Fruit fly (Drosophila melanogaster) whole organism, embryonic: ENCODE data around the gene CG12379.

Experiments used
- B-H2 ChIP-seq: fragments of 200-800 bp; sonication (Bioruptor generic); optimal IDR thresholded peaks from 2 replicates; lab custom pipeline; 2018; ENCODE audit warnings: missing biosample characterization, mild to moderate bottlenecking, missing genetic modification characterization
- CG10267 ChIP-seq: fragments of 200-800 bp; sonication (Bioruptor generic); optimal IDR thresholded peaks from 2 replicates; lab custom pipeline; 2018; ENCODE audit warnings: missing biosample characterization, mild to moderate bottlenecking, missing genetic modification characterization, moderate library complexity
- CG11085 ChIP-seq: fragments of 200-800 bp; sonication (Bioruptor generic); IDR thresholded peaks from 2 replicates; pipeline ENCODE4 v1.3.6; 2022; ENCODE audit warnings: missing biosample characterization, missing genetic modification characterization
- CG11456 ChIP-seq: fragments of 200-800 bp; sonication (Bioruptor generic); IDR thresholded peaks from 3 replicates; pipeline ENCODE4 v1.3.6; 2022; ENCODE audit warnings: missing biosample characterization, missing genetic modification characterization
- CG12219 ChIP-seq: fragments of 200-800 bp; sonication (Bioruptor generic); optimal IDR thresholded peaks from 3 replicates; lab custom pipeline; 2018; ENCODE audit warnings: missing biosample characterization, mild to moderate bottlenecking, missing genetic modification characterization
- CG14667 ChIP-seq: fragments of 200-800 bp; sonication (Bioruptor generic); IDR thresholded peaks from 2 replicates; pipeline ENCODE4 v1.3.6; 2022; ENCODE audit warnings: missing biosample characterization, missing genetic modification characterization
- CG17385 ChIP-seq: fragments of 200-800 bp; sonication (Bioruptor generic); optimal IDR thresholded peaks from 3 replicates; lab custom pipeline; 2018; ENCODE audit warnings: missing biosample characterization, mild to moderate bottlenecking, missing genetic modification characterization
- CG3163 ChIP-seq: fragments of 200-800 bp; sonication (Bioruptor generic); optimal IDR thresholded peaks from 3 replicates; lab custom pipeline; 2016; ENCODE audit warnings: missing biosample characterization, missing genetic modification characterization
- CG32772 ChIP-seq: fragments of 200-800 bp; sonication (Bioruptor generic); IDR thresholded peaks from 2 replicates; pipeline ENCODE4 v1.3.6; 2022; ENCODE audit warnings: missing biosample characterization, missing genetic modification characterization
- CG33213 ChIP-seq: fragments of 200-800 bp; sonication (Bioruptor generic); optimal IDR thresholded peaks from 3 replicates; lab custom pipeline; 2016; ENCODE audit warnings: missing biosample characterization, missing genetic modification characterization
- CG3847 ChIP-seq: fragments of 200-800 bp; sonication (Bioruptor generic); IDR thresholded peaks from 2 replicates; pipeline ENCODE4 v1.3.6; 2022; ENCODE audit warnings: missing biosample characterization, missing genetic modification characterization
- CG4424 ChIP-seq: fragments of 200-800 bp; sonication (Bioruptor generic); optimal IDR thresholded peaks from 3 replicates; lab custom pipeline; 2016; ENCODE audit warnings: missing biosample characterization, missing genetic modification characterization
- CG4707 ChIP-seq: fragments of 200-800 bp; sonication (Bioruptor generic); optimal IDR thresholded peaks from 2 replicates; lab custom pipeline; 2018; ENCODE audit warnings: missing biosample characterization, mild to moderate bottlenecking, missing genetic modification characterization, moderate library complexity
- CG6654 ChIP-seq: fragments of 200-800 bp; sonication (Bioruptor generic); optimal IDR thresholded peaks from 2 replicates; lab custom pipeline; 2017; ENCODE audit warnings: missing biosample characterization, mild to moderate bottlenecking, missing genetic modification characterization
- CG6791 ChIP-seq: fragments of 200-800 bp; sonication (Bioruptor generic); IDR thresholded peaks from 3 replicates; pipeline ENCODE4 v1.3.6; 2022; ENCODE audit warnings: missing biosample characterization, missing genetic modification characterization; ENCODE audit not compliant: partially characterized antibody
- CG7963 ChIP-seq: fragments of 200-800 bp; sonication (Bioruptor generic); IDR thresholded peaks from 3 replicates; pipeline ENCODE4 v1.3.6; 2022; ENCODE audit warnings: missing biosample characterization, missing genetic modification characterization; ENCODE audit not compliant: partially characterized antibody
- CG8281 ChIP-seq: fragments of 200-800 bp; sonication (Bioruptor generic); optimal IDR thresholded peaks from 2 replicates; lab custom pipeline; 2018; ENCODE audit warnings: missing biosample characterization, mild to moderate bottlenecking, missing genetic modification characterization, moderate library complexity
- CG8290 ChIP-seq, 3 experiments: fragments of 200-800 bp; sonication (Bioruptor generic); optimal IDR thresholded peaks; 2 replicates each; lab custom pipeline; 2016 to 2019; ENCODE audit warnings: missing biosample characterization in 3 of 3, missing genetic modification characterization in 3 of 3, mild to moderate bottlenecking in 2 of 3, moderate library complexity in 1 of 3
- CG8478 ChIP-seq: fragments of >200 bp; optimal IDR thresholded peaks from 2 replicates; lab custom pipeline; 2018
- Camta ChIP-seq: fragments of 200-800 bp; sonication (Bioruptor generic); optimal IDR thresholded peaks from 2 replicates; lab custom pipeline; 2016; ENCODE audit warnings: missing biosample characterization, missing genetic modification characterization
- Dref ChIP-seq: fragments of 200-800 bp; sonication (Bioruptor generic); IDR thresholded peaks from 2 replicates; pipeline ENCODE4 v1.3.6; 2022; ENCODE audit warnings: missing biosample characterization, missing genetic modification characterization
- Ets97D ChIP-seq: fragments of 200-800 bp; sonication (Bioruptor generic); optimal IDR thresholded peaks from 3 replicates; lab custom pipeline; 2016; ENCODE audit warnings: missing biosample characterization, missing genetic modification characterization
- HLH3B ChIP-seq: fragments of 200-800 bp; sonication (Bioruptor generic); IDR thresholded peaks from 2 replicates; pipeline ENCODE4 v1.3.6; 2022; ENCODE audit warnings: missing biosample characterization, missing genetic modification characterization
- Hmr ChIP-seq: fragments of 200-800 bp; sonication (Bioruptor generic); optimal IDR thresholded peaks from 3 replicates; lab custom pipeline; 2017; ENCODE audit warnings: mild to moderate bottlenecking, missing biosample characterization, missing genetic modification reagents, missing genetic modification characterization
- Hmx ChIP-seq: fragments of 200-800 bp; sonication (Bioruptor generic); optimal IDR thresholded peaks from 2 replicates; lab custom pipeline; 2016; ENCODE audit warnings: missing biosample characterization, missing genetic modification characterization
- Hr39 ChIP-seq: fragments of >200 bp; optimal IDR thresholded peaks from 2 replicates; lab custom pipeline; 2017
- Jarid2 ChIP-seq: fragments of 200-800 bp; sonication (Bioruptor generic); optimal IDR thresholded peaks from 3 replicates; lab custom pipeline; 2017; ENCODE audit warnings: mild to moderate bottlenecking, missing biosample characterization, missing genetic modification reagents, missing genetic modification characterization
- Lhr ChIP-seq: fragments of 200-800 bp; sonication (Bioruptor generic); optimal IDR thresholded peaks from 3 replicates; lab custom pipeline; 2017; ENCODE audit warnings: mild to moderate bottlenecking, missing biosample characterization, missing genetic modification reagents, missing genetic modification characterization
- Opbp ChIP-seq: fragments of 200-800 bp; sonication (Bioruptor generic); IDR thresholded peaks from 3 replicates; pipeline ENCODE4 v1.3.6; 2022; ENCODE audit warnings: missing biosample characterization, missing genetic modification characterization; ENCODE audit not compliant: partially characterized antibody
- Rx ChIP-seq: fragments of 200-800 bp; sonication (Bioruptor generic); IDR thresholded peaks from 2 replicates; pipeline ENCODE4 v1.3.6; 2022; ENCODE audit warnings: missing biosample characterization, missing genetic modification characterization
- Spps ChIP-seq: fragments of 200-800 bp; sonication (Bioruptor generic); optimal IDR thresholded peaks from 2 replicates; lab custom pipeline; 2018; ENCODE audit warnings: missing biosample characterization, mild to moderate bottlenecking, missing genetic modification characterization
- Sry-δ ChIP-seq: fragments of 200-800 bp; sonication (Bioruptor generic); optimal IDR thresholded peaks from 2 replicates; lab custom pipeline; 2016; ENCODE audit warnings: missing biosample characterization, missing genetic modification characterization
- ara ChIP-seq: fragments of 200-800 bp; sonication (Bioruptor generic); IDR thresholded peaks from 2 replicates; pipeline ENCODE4 v1.3.6; 2022; ENCODE audit warnings: missing biosample characterization, missing genetic modification characterization
- chinmo ChIP-seq: fragments of 200-800 bp; sonication (Bioruptor generic); IDR thresholded peaks from 4 replicates; pipeline ENCODE4 v1.3.6; 2022; ENCODE audit warnings: missing biosample characterization, missing genetic modification characterization; ENCODE audit not compliant: partially characterized antibody
- ci ChIP-seq: fragments of 200-800 bp; sonication (Bioruptor generic); IDR thresholded peaks from 3 replicates; pipeline ENCODE4 v1.3.6; 2022; ENCODE audit warnings: missing biosample characterization, missing genetic modification characterization
- cwo ChIP-seq: fragments of 200-800 bp; sonication (Bioruptor generic); optimal IDR thresholded peaks from 3 replicates; lab custom pipeline; 2017; ENCODE audit warnings: missing biosample characterization, missing genetic modification characterization, mild to moderate bottlenecking, moderate library complexity, missing genetic modification reagents
- dysf ChIP-seq: fragments of 200-800 bp; sonication (Bioruptor generic); IDR thresholded peaks from 3 replicates; pipeline ENCODE4 v1.3.6; 2022; ENCODE audit warnings: missing biosample characterization, missing genetic modification characterization
- grau ChIP-seq: fragments of 200-800 bp; optimal IDR thresholded peaks from 3 replicates; lab custom pipeline; 2019; ENCODE audit warnings: missing biosample characterization, mild to moderate bottlenecking, missing genetic modification characterization, moderate library complexity
- grn ChIP-seq: fragments of 200-800 bp; sonication (Bioruptor generic); optimal IDR thresholded peaks from 3 replicates; lab custom pipeline; 2017; ENCODE audit warnings: missing biosample characterization, missing genetic modification characterization
- gt ChIP-seq: fragments of 200-800 bp; sonication (Bioruptor generic); IDR thresholded peaks from 2 replicates; pipeline ENCODE4 v1.3.6; 2022; ENCODE audit warnings: missing biosample characterization, missing genetic modification characterization
- hbn ChIP-seq: fragments of 200-800 bp; sonication (Bioruptor generic); IDR thresholded peaks from 2 replicates; pipeline ENCODE4 v1.3.6; 2022; ENCODE audit warnings: missing biosample characterization, missing genetic modification characterization; ENCODE audit not compliant: partially characterized antibody
- jing ChIP-seq: fragments of 200-800 bp; sonication (Bioruptor generic); optimal IDR thresholded peaks from 2 replicates; lab custom pipeline; 2018; ENCODE audit warnings: missing biosample characterization, mild to moderate bottlenecking, missing genetic modification characterization
- lilli ChIP-seq: fragments of 200-800 bp; sonication (Bioruptor generic); optimal IDR thresholded peaks from 3 replicates; lab custom pipeline; 2016; ENCODE audit warnings: missing biosample characterization, missing genetic modification characterization
- mam ChIP-seq: fragments of 200-800 bp; sonication (Bioruptor generic); optimal IDR thresholded peaks from 3 replicates; lab custom pipeline; 2016; ENCODE audit warnings: missing biosample characterization, missing genetic modification characterization
- pum ChIP-seq: fragments of 200-800 bp; sonication (Bioruptor generic); optimal IDR thresholded peaks from 2 replicates; lab custom pipeline; 2016; ENCODE audit warnings: missing biosample characterization, missing genetic modification characterization
- run ChIP-seq: fragments of 200-800 bp; sonication (Bioruptor generic); optimal IDR thresholded peaks from 3 replicates; lab custom pipeline; 2018; ENCODE audit warnings: missing biosample characterization, mild to moderate bottlenecking, missing genetic modification characterization
- sc ChIP-seq, 3 experiments: fragments of >200 bp in 2 of 3; fragments of 200-800 bp in 1 of 3; sonication (Bioruptor generic) in 1 of 3; optimal IDR thresholded peaks; 2 replicates in 2 of 3; 3 replicates in 1 of 3; lab custom pipeline; 2017; ENCODE audit warnings: mild to moderate bottlenecking in 1 of 3, missing biosample characterization in 1 of 3, missing genetic modification characterization in 1 of 3, missing genetic modification reagents in 1 of 3
- sens-2 ChIP-seq: fragments of 200-800 bp; sonication (Bioruptor generic); IDR thresholded peaks from 2 replicates; pipeline ENCODE4 v1.3.6; 2022; ENCODE audit warnings: missing biosample characterization, missing genetic modification characterization
- slbo ChIP-seq: fragments of 200-800 bp; sonication (Bioruptor generic); IDR thresholded peaks from 2 replicates; pipeline ENCODE4 v1.3.6; 2022; ENCODE audit warnings: missing biosample characterization, missing genetic modification characterization
- sob ChIP-seq: fragments of 200-800 bp; sonication (Bioruptor generic); IDR thresholded peaks from 2 replicates; pipeline ENCODE4 v1.3.6; 2022; ENCODE audit warnings: missing biosample characterization, missing genetic modification characterization
- tll ChIP-seq, 2 experiments: fragments of 200-800 bp in 1 of 2; fragments of >200 bp in 1 of 2; sonication (Bioruptor generic) in 1 of 2; optimal IDR thresholded peaks; 2 replicates each; lab custom pipeline; 2017 to 2019; ENCODE audit warnings: missing biosample characterization in 2 of 2, missing genetic modification characterization in 2 of 2, mild to moderate bottlenecking in 1 of 2, moderate library complexity in 1 of 2

Gene CG12379

dm6 chrX:15709624-15709983 lies 24.2 kb downstream of the CG12379 start (continued):
- TF ChIP-seq Hr39 (no peak), Ets97D (no peak), hbn (GFP tag; lab: Robert Waterston, UW) (no peak), CG8290 (GFP tag; optimal IDR thresholded peaks at IDR 0.05; lab: Kevin White, UChicago) (no peak), CG8290 (tag; optimal IDR thresholded peaks at IDR 0.05; lab: Kevin White, UChicago) (peak in 1 of 2 experiments; percentile 24), Jarid2 (GFP tag; lab: Kevin White, UChicago) (no peak), Dref (GFP tag; lab: Robert Waterston, UW) (no peak), CG6791 (GFP tag; lab: Robert Waterston, UW) (no peak), CG8478 (lab: Kevin White, UChicago) (no peak), CG3163 (GFP tag; lab: Kevin White, UChicago) (no peak), Sry-δ (GFP tag; lab: Kevin White, UChicago) (no peak), sc (optimal IDR thresholded peaks at IDR 0.05; lab: Kevin White, UChicago) (no peak), sc (GFP tag; optimal IDR thresholded peaks at IDR 0.05; lab: Kevin White, UChicago) (no peak), grn (GFP tag; lab: Kevin White, UChicago) (no peak), chinmo (GFP tag; lab: Robert Waterston, UW) (0 out of 4 replicates have a peak, but pooled peaks have one; percentile 8), mam (GFP tag; lab: Kevin White, UChicago) (no peak), CG4424 (GFP tag; lab: Kevin White, UChicago) (no peak), Lhr (no peak), Rx (GFP tag; lab: Robert Waterston, UW) (no peak), dysf (GFP tag; lab: Robert Waterston, UW) (0 out of 3 replicates have a peak, but pooled peaks have one; percentile 10), Opbp (GFP tag; lab: Robert Waterston, UW) (no peak), CG14667 (no peak), grau (tag; lab: Kevin White, UChicago) (peak; percentile 14), Camta (GFP tag; lab: Kevin White, UChicago) (no peak), CG6654 (GFP tag; lab: Kevin White, UChicago) (no peak), CG11085 (GFP tag; lab: Robert Waterston, UW) (no peak), CG4707 (GFP tag; lab: Kevin White, UChicago) (peak; percentile 98), CG32772 (GFP tag; lab: Robert Waterston, UW) (no peak), lilli (peak; percentile 9), CG12219 (GFP tag; lab: Kevin White, UChicago) (peak; percentile 2), HLH3B (GFP tag; lab: Robert Waterston, UW) (no peak), CG3847 (GFP tag; lab: Robert Waterston, UW) (0 out of 2 replicates have a peak, but pooled peaks have one; percentile 6), ci (no peak), run (no peak), Spps (tag; lab: Kevin White, UChicago) (no peak), Hmx (no peak), tll (GFP tag; optimal IDR thresholded peaks at IDR 0.05; lab: Kevin White, UChicago) (no peak), CG8281 (no peak), CG10267 (no peak), sens-2 (GFP tag; lab: Robert Waterston, UW) (no peak), CG7963 (GFP tag; lab: Robert Waterston, UW) (no peak), CG17385 (GFP tag; lab: Kevin White, UChicago) (no peak), CG33213 (GFP tag; lab: Kevin White, UChicago) (no peak), B-H2 (no peak), ara (GFP tag; lab: Robert Waterston, UW) (0 out of 2 replicates have a peak, but pooled peaks have one; percentile 22), sob (0 out of 2 replicates have a peak, but pooled peaks have one; percentile 31), jing (no peak), gt (GFP tag; lab: Robert Waterston, UW) (no peak), cwo (GFP tag; lab: Kevin White, UChicago) (no peak), slbo (GFP tag; lab: Robert Waterston, UW) (peak; percentile 51; the same call in 1 of the 2 replicates), CG11456 (GFP tag; lab: Robert Waterston, UW) (peak; percentile 52; the same call in 1 of the 3 replicates), pum (GFP tag; lab: Kevin White, UChicago) (no peak), Hmr (GFP tag; lab: Kevin White, UChicago) (no peak)
